Worm (Caenorhabditis elegans) whole organism, early embryonic: ENCODE measurements around the gene C08F1.10.

ENCODE experiments used
- B0310.2 ChIP-seq: sonication (generic microtip); optimal IDR thresholded peaks from 2 replicates; lab custom pipeline; 2016; ENCODE audit warnings: mild to moderate bottlenecking, missing genetic modification characterization, missing compliant biosample characterization
- F13C5.2 ChIP-seq: sonication (generic microtip); optimal IDR thresholded peaks from 2 replicates; lab custom pipeline; 2017; ENCODE audit warnings: mild to moderate bottlenecking, missing genetic modification characterization, inconsistent platforms, missing compliant biosample characterization
- aly-1 ChIP-seq: sonication (generic microtip); optimal IDR thresholded peaks from 2 replicates; lab custom pipeline; 2016; ENCODE audit warnings: missing genetic modification characterization, missing compliant biosample characterization
- ama-1 ChIP-seq: fragments of 150-350 bp; optimal IDR thresholded peaks from 2 replicates; lab custom pipeline; 2014
- ceh-13 ChIP-seq: fragments of 200-800 bp; sonication (Bioruptor generic); optimal IDR thresholded peaks from 2 replicates; lab custom pipeline; 2018; ENCODE audit warnings: mild to moderate bottlenecking, missing genetic modification characterization, missing compliant biosample characterization
- ceh-36 ChIP-seq: sonication (generic microtip); optimal IDR thresholded peaks from 2 replicates; lab custom pipeline; 2016; ENCODE audit warnings: missing genetic modification characterization, inconsistent platforms, missing compliant biosample characterization
- ets-7 ChIP-seq: sonication (generic microtip); optimal IDR thresholded peaks from 2 replicates; lab custom pipeline; 2016; ENCODE audit warnings: missing genotype, missing genetic modification characterization, missing compliant biosample characterization
- flt-1 ChIP-seq: fragments of 200-800 bp; sonication (Bioruptor generic); IDR thresholded peaks from 2 replicates; pipeline ENCODE4 v1.3.6; 2022; ENCODE audit warnings: missing genetic modification characterization, missing compliant biosample characterization
- hmbx-1 ChIP-seq: sonication (generic microtip); optimal IDR thresholded peaks from 2 replicates; lab custom pipeline; 2016; ENCODE audit warnings: mild to moderate bottlenecking, missing genetic modification characterization, missing compliant biosample characterization
- hmg-4 ChIP-seq: fragments of 200-800 bp; sonication (Bioruptor generic); optimal IDR thresholded peaks from 2 replicates; lab custom pipeline; 2018; ENCODE audit warnings: mild to moderate bottlenecking, missing genetic modification characterization, missing compliant biosample characterization
- pes-1 ChIP-seq: fragments of 200-800 bp; sonication (Bioruptor generic); IDR thresholded peaks from 2 replicates; pipeline ENCODE4 v1.3.6; 2022; ENCODE audit warnings: missing genetic modification reagents, missing genetic modification characterization, missing compliant biosample characterization
- scrt-1 ChIP-seq: fragments of 200-800 bp; sonication (Bioruptor generic); IDR thresholded peaks from 2 replicates; pipeline ENCODE4 v1.3.6; 2022; ENCODE audit warnings: missing genetic modification characterization, missing compliant biosample characterization
- sea-1 ChIP-seq: fragments of 200-800 bp; sonication (Bioruptor generic); conservative IDR thresholded peaks from 2 replicates; pipeline ENCODE4 v1.3.6; 2022; ENCODE audit warnings: missing genetic modification characterization, missing compliant biosample characterization
- tbx-11 ChIP-seq: fragments of 200-800 bp; sonication (Bioruptor generic); IDR thresholded peaks from 2 replicates; pipeline ENCODE4 v1.3.6; 2022; ENCODE audit warnings: missing genetic modification characterization, missing compliant biosample characterization
- tbx-37 ChIP-seq: fragments of 200-800 bp; sonication (Bioruptor generic); conservative IDR thresholded peaks from 2 replicates; pipeline ENCODE4 v1.3.6; 2022; ENCODE audit warnings: missing genetic modification reagents, missing genetic modification characterization, missing compliant biosample characterization
- tra-4 ChIP-seq: sonication (generic microtip); optimal IDR thresholded peaks from 2 replicates; lab custom pipeline; 2017; ENCODE audit warnings: missing genetic modification characterization, missing compliant biosample characterization

C08F1.10 gene

ce11 chrII:1756072-1756471 is 30.0 kb downstream of the C08F1.10 start, which contains the start of gene F36H5.17:
F36H5.17 (minus strand) TSS chrII:1756172.
- TF ChIP-seq aly-1 (tag; lab: Kevin White, UChicago) (no peak), ama-1 (no peak), scrt-1 (GFP tag; lab: Robert Waterston, UW) (no peak)

ce11 chrII:1752990-1753389 is 33.1 kb downstream of the C08F1.10 start, which contains the start of gene F36H5.9:
F36H5.9 (minus strand) TSS chrII:1753090.
- no peak for TF ChIP-seq B0310.2 (tag; lab: Kevin White, UChicago)
- TF ChIP-seq ceh-36 (tag; lab: Kevin White, UChicago): no peak
- TF ChIP-seq tra-4: no peak
- TF ChIP-seq hmbx-1: no peak
- TF ChIP-seq scrt-1 (GFP tag; lab: Robert Waterston, UW): no peak
- no peak for TF ChIP-seq aly-1 (tag; lab: Kevin White, UChicago)
- no peak for TF ChIP-seq ceh-13 (GFP tag; lab: Kevin White, UChicago)
- TF ChIP-seq tbx-37 (GFP tag; lab: Robert Waterston, UW): no peak
- no peak for TF ChIP-seq ama-1
- no peak for TF ChIP-seq sea-1 (GFP tag; lab: Robert Waterston, UW)
- TF ChIP-seq hmg-4 (GFP tag; lab: Kevin White, UChicago): no peak
- TF ChIP-seq pes-1 (GFP tag; lab: Robert Waterston, UW): no peak

DNA sequence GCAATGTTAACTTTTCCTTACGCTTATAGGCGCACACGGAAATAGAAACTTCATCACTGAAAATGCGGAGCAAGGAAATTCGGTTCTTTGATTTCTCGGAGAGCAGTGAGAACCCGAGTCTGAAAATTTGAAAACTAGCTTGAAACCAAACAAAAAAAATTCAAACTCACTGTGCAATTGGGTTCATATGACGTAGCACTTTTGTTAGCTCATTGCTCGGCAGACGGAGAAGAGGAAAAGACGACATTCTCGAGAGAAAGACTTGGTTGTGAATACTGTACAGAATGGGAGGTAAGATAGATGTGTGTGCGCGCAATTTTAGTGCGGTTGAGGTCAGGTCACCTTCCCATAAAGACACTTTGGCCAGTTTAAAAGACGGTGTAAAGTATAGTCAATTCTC is 35.7 kb downstream of the C08F1.10 start, which contains the start of the genes F36H5.13 and F36H5.8:
Gene F36H5.13 (minus strand): TSS at position 101 of the 400 bp plus-strand sequence.
Gene F36H5.8 (minus strand): TSS at position 274 of the 400 bp plus-strand sequence.
- TF ChIP-seq tbx-11 (GFP tag; lab: Robert Waterston, UW) (no peak), pes-1 (GFP tag; lab: Robert Waterston, UW) (no peak), hmg-4 (GFP tag; lab: Kevin White, UChicago) (no peak), aly-1 (tag; lab: Kevin White, UChicago) (no peak), tra-4 (no peak), scrt-1 (GFP tag; lab: Robert Waterston, UW) (no peak)

ce11 chrII:1744183-1744582 is 41.9 kb downstream of the C08F1.10 start, which contains the start of gene clec-19:
clec-19 (plus strand) TSS chrII:1744483.
- no peak for TF ChIP-seq scrt-1 (GFP tag; lab: Robert Waterston, UW)
- no peak for TF ChIP-seq ceh-36 (tag; lab: Kevin White, UChicago)
- TF ChIP-seq sea-1 (GFP tag; lab: Robert Waterston, UW): no peak
- no peak for TF ChIP-seq ets-7 (tag; lab: Kevin White, UChicago)
- TF ChIP-seq hmbx-1: no peak
- no peak for TF ChIP-seq ama-1
- no peak for TF ChIP-seq hmg-4 (GFP tag; lab: Kevin White, UChicago)
- no peak for TF ChIP-seq F13C5.2 (tag; lab: Kevin White, UChicago)
- TF ChIP-seq tbx-11 (GFP tag; lab: Robert Waterston, UW): no peak
- TF ChIP-seq flt-1: no peak
- TF ChIP-seq ceh-13 (GFP tag; lab: Kevin White, UChicago): no peak
- no peak for TF ChIP-seq tbx-37 (GFP tag; lab: Robert Waterston, UW)
- TF ChIP-seq aly-1 (tag; lab: Kevin White, UChicago): no peak
- no peak for TF ChIP-seq pes-1 (GFP tag; lab: Robert Waterston, UW)

DNA sequence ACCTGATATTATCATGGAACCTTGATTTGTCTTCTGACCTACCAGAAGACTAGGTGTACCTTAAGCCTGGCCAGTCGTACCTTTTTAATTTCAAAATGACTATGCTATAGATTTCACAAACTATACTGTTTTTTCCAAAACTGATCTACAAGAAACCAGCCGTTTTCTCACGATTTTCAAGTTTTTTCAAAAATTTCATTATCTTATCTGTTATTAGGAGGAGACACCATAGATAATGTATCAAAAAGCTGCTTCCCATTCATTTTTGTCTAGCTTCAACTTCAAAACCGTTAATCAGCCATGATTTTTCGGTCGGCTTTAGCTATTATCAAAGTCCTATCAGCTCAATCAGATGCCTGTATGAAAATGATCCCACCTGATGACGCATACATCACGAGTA is 43.6 kb downstream of the C08F1.10 start, which contains the start of gene F36H5.12:
Gene F36H5.12 (plus strand): TSS at position 301 of the 400 bp plus-strand sequence.
- no peak for TF ChIP-seq pes-1 (GFP tag; lab: Robert Waterston, UW)
- no peak for TF ChIP-seq hmbx-1
- TF ChIP-seq ceh-36 (tag; lab: Kevin White, UChicago): no peak
- TF ChIP-seq ceh-13 (GFP tag; lab: Kevin White, UChicago): no peak
- no peak for TF ChIP-seq hmg-4 (GFP tag; lab: Kevin White, UChicago)
- TF ChIP-seq B0310.2 (tag; lab: Kevin White, UChicago): no peak
- TF ChIP-seq ama-1: no peak
- no peak for TF ChIP-seq F13C5.2 (tag; lab: Kevin White, UChicago)

DNA sequence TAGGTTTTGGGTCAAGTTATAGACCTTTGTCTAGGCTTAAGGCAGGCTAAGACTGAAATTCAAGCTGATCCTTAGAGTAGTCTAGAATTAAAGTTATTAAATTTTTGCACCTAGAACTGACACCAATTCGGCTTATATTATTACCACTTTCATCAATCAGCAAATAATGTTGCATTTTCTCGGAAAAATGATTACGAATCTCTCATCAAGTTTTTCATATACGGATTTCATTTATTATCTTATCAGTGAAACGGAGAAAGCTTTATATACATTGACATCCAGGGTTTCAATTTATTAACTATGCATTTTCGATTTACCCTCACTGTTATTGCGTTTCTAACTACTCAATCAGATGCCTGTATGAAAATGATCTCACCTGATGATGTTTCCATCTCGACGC is 44.9 kb downstream of the C08F1.10 start, which contains the start of gene K07G6.1:
Gene K07G6.1 (plus strand): TSS at position 301 of the 400 bp plus-strand sequence.
- TF ChIP-seq B0310.2 (tag; lab: Kevin White, UChicago): no peak

DNA sequence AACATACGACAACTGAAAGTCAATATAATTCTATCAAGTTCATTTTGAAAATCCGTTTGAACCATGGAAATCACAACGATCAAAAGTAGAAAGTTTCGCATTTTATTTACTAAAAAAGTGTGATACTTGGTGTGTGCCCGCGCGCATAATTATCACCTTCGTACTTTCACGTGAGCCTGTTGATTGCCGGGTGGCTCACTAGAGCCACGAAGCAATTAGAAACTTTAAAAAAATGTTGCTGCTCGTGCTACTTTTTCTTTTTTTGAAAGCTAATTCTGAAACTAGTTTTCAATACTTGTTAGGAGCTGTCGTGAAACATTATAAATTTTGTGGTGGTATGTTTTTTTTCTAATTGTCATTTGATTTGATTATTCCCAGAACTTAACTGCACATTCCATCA is 47.3 kb downstream of the C08F1.10 start, which contains the start of the genes irld-9 and irld-33:
Gene irld-9 (minus strand): TSS at position 101 of the 400 bp plus-strand sequence.
Gene irld-33 (plus strand): TSS at position 209 of the 400 bp plus-strand sequence.
- TF ChIP-seq scrt-1 (GFP tag; lab: Robert Waterston, UW) (no peak), F13C5.2 (tag; lab: Kevin White, UChicago) (no peak), ceh-36 (tag; lab: Kevin White, UChicago) (no peak), flt-1 (no peak)

ce11 chrII:1736353-1736752 is 49.8 kb downstream of the C08F1.10 start, which contains the start of gene ceh-83:
ceh-83 (minus strand) TSS chrII:1736533.
- TF ChIP-seq ama-1: no peak
